Fruit fly (Drosophila melanogaster): ENCODE results near the gene SsRbeta.

DNA sequence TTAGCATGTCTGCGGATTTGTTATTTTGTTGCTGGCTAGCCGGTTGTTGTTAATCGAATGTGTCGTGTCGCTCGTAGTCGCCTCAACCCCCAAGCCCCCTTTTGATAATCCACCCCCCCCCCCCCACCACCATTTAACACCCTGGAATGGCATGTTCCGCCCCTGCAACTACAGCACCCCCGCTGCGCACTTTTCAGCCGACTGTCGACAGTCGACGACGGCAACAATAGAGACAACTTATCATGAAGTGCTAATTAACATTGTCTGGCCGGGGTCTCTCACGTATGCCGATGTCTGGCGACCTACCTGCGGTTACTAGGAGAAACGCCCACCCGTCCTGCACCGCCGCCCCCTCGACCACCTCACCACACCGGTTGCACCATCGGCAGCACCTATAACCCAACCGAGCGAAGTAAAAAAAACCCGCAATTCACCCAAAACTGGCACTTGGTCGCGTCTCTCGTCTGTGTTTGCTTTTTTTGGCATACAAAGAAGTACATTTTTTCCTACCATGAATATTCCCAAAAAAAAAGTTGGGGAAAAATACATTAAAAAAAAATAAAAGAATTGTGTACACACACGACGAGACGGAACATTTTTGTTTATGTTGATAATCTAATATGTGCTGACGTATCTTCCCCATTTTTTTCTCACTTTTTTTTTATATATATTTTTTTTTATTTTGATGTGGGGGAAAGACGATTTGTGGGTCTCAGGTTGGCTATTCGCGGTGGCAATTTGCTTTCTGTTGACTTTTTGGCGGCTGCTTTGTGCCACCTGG is 37.0 kb downstream of the SsRbeta start:
- TF ChIP-seq Gug (GFP tag; IDR thresholded peaks at IDR 0.05) (no peak), fkh (GFP tag; optimal IDR thresholded peaks at IDR 0.05) (peak; percentile 82), vri (GFP tag; optimal IDR thresholded peaks at IDR 0.05) (peak; percentile 46)

Measured in whole organism, prepupa.